Fruit fly (Drosophila melanogaster) whole organism, prepupa: ENCODE data around the gene SamDC.

Source experiments
- CG1621 ChIP-seq: fragments of 200-800 bp; sonication (Bioruptor generic); optimal IDR thresholded peaks from 3 replicates; lab custom pipeline; 2018; ENCODE audit warnings: missing biosample characterization, mild to moderate bottlenecking, missing genetic modification characterization
- CG16779 ChIP-seq: fragments of 200-800 bp; sonication (Bioruptor generic); optimal IDR thresholded peaks from 3 replicates; lab custom pipeline; 2017; ENCODE audit warnings: missing biosample characterization, mild to moderate bottlenecking, missing genetic modification characterization
- CG32006 ChIP-seq: fragments of 200-800 bp; sonication (Bioruptor generic); optimal IDR thresholded peaks from 3 replicates; lab custom pipeline; 2017; ENCODE audit warnings: missing biosample characterization, mild to moderate bottlenecking, missing genetic modification characterization
- CG6792 ChIP-seq: fragments of 200-800 bp; sonication (Bioruptor generic); optimal IDR thresholded peaks from 3 replicates; lab custom pipeline; 2016; ENCODE audit warnings: missing biosample characterization, missing genetic modification characterization
- CG6854 ChIP-seq: fragments of 200-800 bp; sonication (Bioruptor generic); optimal IDR thresholded peaks from 2 replicates; lab custom pipeline; 2017; ENCODE audit warnings: missing biosample characterization, mild to moderate bottlenecking, missing genetic modification characterization
- CG8319 ChIP-seq: fragments of 200-800 bp; sonication (Bioruptor generic); optimal IDR thresholded peaks from 3 replicates; lab custom pipeline; 2016; ENCODE audit warnings: missing biosample characterization, missing genetic modification characterization
- Ets96B ChIP-seq: fragments of 200-800 bp; optimal IDR thresholded peaks from 2 replicates; lab custom pipeline; 2019; ENCODE audit warnings: missing biosample characterization, mild to moderate bottlenecking, missing genetic modification characterization, moderate library complexity
- Lpt ChIP-seq: fragments of 200-800 bp; sonication (Bioruptor generic); optimal IDR thresholded peaks from 3 replicates; lab custom pipeline; 2016; ENCODE audit warnings: missing biosample characterization, missing genetic modification characterization
- OdsH ChIP-seq: fragments of 200-800 bp; sonication (Bioruptor generic); optimal IDR thresholded peaks from 3 replicates; lab custom pipeline; 2016; ENCODE audit warnings: missing biosample characterization, missing genetic modification characterization
- dac ChIP-seq: fragments of 200-800 bp; sonication (Bioruptor generic); optimal IDR thresholded peaks from 2 replicates; lab custom pipeline; 2017; ENCODE audit warnings: missing biosample characterization, mild to moderate bottlenecking, missing genetic modification characterization
- fd85E ChIP-seq: fragments of 200-800 bp; sonication (Bioruptor generic); optimal IDR thresholded peaks from 3 replicates; lab custom pipeline; 2016; ENCODE audit warnings: missing biosample characterization, missing genetic modification characterization
- fkh ChIP-seq: fragments of 200-800 bp; sonication (Bioruptor generic); optimal IDR thresholded peaks from 3 replicates; lab custom pipeline; 2017; ENCODE audit warnings: missing biosample characterization, mild to moderate bottlenecking, missing genetic modification characterization, moderate library complexity
- spab ChIP-seq: fragments of 200-800 bp; sonication (Bioruptor generic); optimal IDR thresholded peaks from 2 replicates; lab custom pipeline; 2017; ENCODE audit warnings: missing biosample characterization, mild to moderate bottlenecking, missing genetic modification characterization, missing genetic modification reagents

DNA sequence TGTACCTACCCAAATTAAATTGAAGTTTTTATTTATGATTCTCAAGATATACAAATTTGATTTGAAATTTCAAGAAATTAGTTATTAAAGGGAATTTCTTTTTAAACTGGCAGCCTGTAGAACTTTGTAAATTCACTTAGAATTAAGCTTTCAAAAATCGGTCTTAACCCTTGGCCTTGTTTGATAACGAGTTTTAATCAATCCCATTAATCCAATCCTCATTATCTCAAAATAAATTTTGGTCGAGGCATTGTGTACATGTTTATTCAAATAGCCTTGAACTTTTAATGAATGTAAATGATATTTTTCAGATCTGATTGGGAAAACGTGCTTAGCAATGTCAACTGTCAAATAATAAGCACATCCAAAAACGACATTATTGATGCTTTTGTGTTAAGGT lies 584 bp downstream of the SamDC start:
- no peak for TF ChIP-seq fd85E (GFP tag; lab: Kevin White, UChicago)
- no peak for TF ChIP-seq CG8319 (GFP tag; lab: Kevin White, UChicago)
- no peak for TF ChIP-seq CG1621
- TF ChIP-seq OdsH = no peak
- no peak for TF ChIP-seq fkh (GFP tag; lab: Kevin White, UChicago)
- TF ChIP-seq dac (GFP tag; lab: Kevin White, UChicago) = no peak
- no peak for TF ChIP-seq CG32006 (GFP tag; lab: Kevin White, UChicago)
- TF ChIP-seq CG6792 = no peak
- TF ChIP-seq CG6854 (GFP tag; lab: Kevin White, UChicago) = no peak
- TF ChIP-seq Ets96B (tag; lab: Kevin White, UChicago) = no peak
- TF ChIP-seq CG16779 (tag; lab: Kevin White, UChicago) = no peak
- no peak for TF ChIP-seq Lpt
- TF ChIP-seq spab = no peak
